Worm (Caenorhabditis elegans) whole organism, early embryonic: ENCODE measurements around the gene T19D12.1.

Source experiments
- B0310.2 ChIP-seq: sonication (generic microtip); optimal IDR thresholded peaks from 2 replicates; lab custom pipeline; 2016; ENCODE audit warnings: mild to moderate bottlenecking, missing genetic modification characterization, missing compliant biosample characterization
- F13C5.2 ChIP-seq: sonication (generic microtip); optimal IDR thresholded peaks from 2 replicates; lab custom pipeline; 2017; ENCODE audit warnings: mild to moderate bottlenecking, missing genetic modification characterization, inconsistent platforms, missing compliant biosample characterization
- aly-1 ChIP-seq: sonication (generic microtip); optimal IDR thresholded peaks from 2 replicates; lab custom pipeline; 2016; ENCODE audit warnings: missing genetic modification characterization, missing compliant biosample characterization
- ama-1 ChIP-seq: fragments of 150-350 bp; optimal IDR thresholded peaks from 2 replicates; lab custom pipeline; 2014
- ceh-13 ChIP-seq: fragments of 200-800 bp; sonication (Bioruptor generic); optimal IDR thresholded peaks from 2 replicates; lab custom pipeline; 2018; ENCODE audit warnings: mild to moderate bottlenecking, missing genetic modification characterization, missing compliant biosample characterization
- ceh-36 ChIP-seq: sonication (generic microtip); optimal IDR thresholded peaks from 2 replicates; lab custom pipeline; 2016; ENCODE audit warnings: missing genetic modification characterization, inconsistent platforms, missing compliant biosample characterization
- ets-7 ChIP-seq: sonication (generic microtip); optimal IDR thresholded peaks from 2 replicates; lab custom pipeline; 2016; ENCODE audit warnings: missing genotype, missing genetic modification characterization, missing compliant biosample characterization
- flt-1 ChIP-seq: fragments of 200-800 bp; sonication (Bioruptor generic); IDR thresholded peaks from 2 replicates; pipeline ENCODE4 v1.3.6; 2022; ENCODE audit warnings: missing genetic modification characterization, missing compliant biosample characterization
- hmbx-1 ChIP-seq: sonication (generic microtip); optimal IDR thresholded peaks from 2 replicates; lab custom pipeline; 2016; ENCODE audit warnings: mild to moderate bottlenecking, missing genetic modification characterization, missing compliant biosample characterization
- hmg-4 ChIP-seq: fragments of 200-800 bp; sonication (Bioruptor generic); optimal IDR thresholded peaks from 2 replicates; lab custom pipeline; 2018; ENCODE audit warnings: mild to moderate bottlenecking, missing genetic modification characterization, missing compliant biosample characterization
- hnd-1 ChIP-seq: sonication (generic microtip); optimal IDR thresholded peaks from 2 replicates; lab custom pipeline; 2016; ENCODE audit warnings: missing genetic modification characterization, missing compliant biosample characterization
- pes-1 ChIP-seq: fragments of 200-800 bp; sonication (Bioruptor generic); IDR thresholded peaks from 2 replicates; pipeline ENCODE4 v1.3.6; 2022; ENCODE audit warnings: missing genetic modification reagents, missing genetic modification characterization, missing compliant biosample characterization
- scrt-1 ChIP-seq: fragments of 200-800 bp; sonication (Bioruptor generic); IDR thresholded peaks from 2 replicates; pipeline ENCODE4 v1.3.6; 2022; ENCODE audit warnings: missing genetic modification characterization, missing compliant biosample characterization
- sea-1 ChIP-seq: fragments of 200-800 bp; sonication (Bioruptor generic); conservative IDR thresholded peaks from 2 replicates; pipeline ENCODE4 v1.3.6; 2022; ENCODE audit warnings: missing genetic modification characterization, missing compliant biosample characterization
- tbx-11 ChIP-seq: fragments of 200-800 bp; sonication (Bioruptor generic); IDR thresholded peaks from 2 replicates; pipeline ENCODE4 v1.3.6; 2022; ENCODE audit warnings: missing genetic modification characterization, missing compliant biosample characterization
- tbx-37 ChIP-seq: fragments of 200-800 bp; sonication (Bioruptor generic); conservative IDR thresholded peaks from 2 replicates; pipeline ENCODE4 v1.3.6; 2022; ENCODE audit warnings: missing genetic modification reagents, missing genetic modification characterization, missing compliant biosample characterization
- tra-4 ChIP-seq: sonication (generic microtip); optimal IDR thresholded peaks from 2 replicates; lab custom pipeline; 2017; ENCODE audit warnings: missing genetic modification characterization, missing compliant biosample characterization

The T19D12.1 gene

DNA sequence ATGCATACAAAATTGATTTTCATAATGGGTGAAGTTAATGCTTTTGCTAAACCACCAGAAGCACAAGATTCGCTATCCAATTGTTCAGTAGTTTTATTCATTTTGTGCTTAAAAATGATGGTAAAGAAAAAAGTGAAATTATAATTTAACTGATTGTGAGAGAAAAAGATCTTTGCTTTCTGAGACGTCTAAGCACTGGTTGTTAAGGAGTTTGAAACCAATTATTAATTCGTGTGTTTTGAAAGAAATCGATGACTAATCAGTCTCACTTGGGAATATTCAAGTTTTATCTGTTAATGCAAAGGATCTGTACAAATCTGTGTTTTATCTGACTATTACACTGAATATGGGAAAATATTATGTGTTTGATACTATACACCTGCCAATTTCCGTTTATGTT lies 15.0 kb upstream of the T19D12.1 start, which contains the start of gene sra-26:
TSS of gene sra-26 (minus strand) at position 101 of the 400 bp plus-strand sequence.
- TF ChIP-seq ets-7 (tag; lab: Kevin White, UChicago) (no peak), scrt-1 (no peak), tra-4 (tag; lab: Kevin White, UChicago) (no peak)

DNA sequence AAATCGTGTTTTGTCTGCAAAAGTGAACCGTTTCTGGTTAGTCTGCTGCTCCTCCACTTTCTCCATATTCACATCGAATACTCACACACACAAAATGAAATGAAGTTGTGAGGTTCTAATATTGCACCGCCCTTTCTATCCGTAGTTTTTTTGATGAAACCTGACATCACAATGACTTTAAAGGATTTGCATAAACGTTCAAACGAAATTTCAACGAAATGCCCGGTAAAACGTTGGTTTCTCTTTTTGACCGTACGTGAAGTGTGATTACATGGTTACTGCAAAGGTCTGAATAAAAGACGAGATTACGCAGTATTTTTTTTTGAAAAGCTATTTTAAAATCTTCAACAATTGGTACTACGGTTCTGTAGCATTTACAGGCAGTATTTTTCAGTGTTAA lies 12.4 kb upstream of the T19D12.1 start, which contains the start of gene T19D12.9:
TSS of gene T19D12.9 (minus strand) at position 101 of the 400 bp plus-strand sequence.
- TF ChIP-seq hnd-1 (tag; lab: Kevin White, UChicago) (no peak), scrt-1 (no peak), tbx-37 (no peak), ets-7 (tag; lab: Kevin White, UChicago) (no peak), flt-1 (no peak), hmbx-1 (tag; lab: Kevin White, UChicago) (no peak), ceh-13 (GFP tag; lab: Kevin White, UChicago) (no peak), B0310.2 (tag; lab: Kevin White, UChicago) (no peak), ama-1 (lab: Kevin White, UChicago) (no peak), tra-4 (tag; lab: Kevin White, UChicago) (no peak), sea-1 (GFP tag; lab: Robert Waterston, UW) (no peak), pes-1 (GFP tag; lab: Robert Waterston, UW) (no peak), ceh-36 (no peak), hmg-4 (GFP tag; lab: Kevin White, UChicago) (no peak), F13C5.2 (tag; lab: Kevin White, UChicago) (no peak), tbx-11 (GFP tag; lab: Robert Waterston, UW) (no peak)

DNA sequence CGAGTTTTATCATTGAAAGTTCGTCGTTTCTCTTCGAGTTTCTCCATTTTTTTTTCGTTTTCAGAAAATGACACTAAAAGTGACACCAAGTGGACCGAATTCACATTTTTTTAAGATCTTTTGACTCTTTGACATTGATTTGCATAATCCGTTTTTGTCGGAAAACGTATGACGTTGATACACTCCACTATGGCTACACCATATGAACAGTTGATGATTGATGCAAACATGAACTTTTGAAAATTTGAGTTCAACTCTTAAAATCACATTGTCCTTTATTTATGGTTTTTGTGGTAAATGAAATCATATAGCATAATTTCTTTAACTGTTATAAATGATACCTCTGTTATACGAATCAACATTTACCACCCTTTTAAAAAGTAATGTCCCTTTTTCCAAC lies 7.9 kb upstream of the T19D12.1 start, which contains the start of gene T19D12.10:
TSS of gene T19D12.10 (minus strand) at position 101 of the 400 bp plus-strand sequence.
- TF ChIP-seq tbx-37 = no peak
- no peak for TF ChIP-seq sea-1 (GFP tag; lab: Robert Waterston, UW)
- TF ChIP-seq tbx-11 (GFP tag; lab: Robert Waterston, UW) = no peak
- no peak for TF ChIP-seq hmg-4 (GFP tag; lab: Kevin White, UChicago)
- no peak for TF ChIP-seq scrt-1
- no peak for TF ChIP-seq ama-1 (lab: Kevin White, UChicago)
- no peak for TF ChIP-seq ceh-13 (GFP tag; lab: Kevin White, UChicago)
- no peak for TF ChIP-seq ets-7 (tag; lab: Kevin White, UChicago)

DNA sequence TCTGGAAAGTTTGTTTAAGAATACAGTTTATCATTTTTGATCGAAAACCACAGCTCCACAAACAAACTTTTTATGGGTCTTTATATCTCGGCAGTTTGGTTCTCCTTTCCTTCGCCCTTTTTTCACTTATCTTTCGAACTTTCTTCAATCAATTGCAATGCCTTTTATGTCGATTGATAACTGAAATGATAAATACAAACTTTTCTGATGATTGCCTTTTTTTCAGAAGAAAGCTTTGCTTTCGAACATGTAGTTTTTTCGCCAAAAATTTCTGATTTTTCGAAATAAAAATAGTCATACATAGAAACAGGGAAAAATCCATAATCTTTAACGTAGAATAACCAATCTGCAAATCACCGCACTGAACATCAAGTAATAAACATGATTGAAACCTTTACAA lies 5.5 kb upstream of the T19D12.1 start, which contains the start of gene T19D12.2:
TSS of gene T19D12.2 (plus strand) at position 125 of the 400 bp plus-strand sequence.
- TF ChIP-seq ama-1 (lab: Kevin White, UChicago) = no peak
- no peak for TF ChIP-seq F13C5.2 (tag; lab: Kevin White, UChicago)
- no peak for TF ChIP-seq pes-1 (GFP tag; lab: Robert Waterston, UW)
- TF ChIP-seq ets-7 (tag; lab: Kevin White, UChicago) = no peak
- no peak for TF ChIP-seq flt-1
- no peak for TF ChIP-seq aly-1 (tag; lab: Kevin White, UChicago)
- TF ChIP-seq sea-1 (GFP tag; lab: Robert Waterston, UW) = no peak

DNA sequence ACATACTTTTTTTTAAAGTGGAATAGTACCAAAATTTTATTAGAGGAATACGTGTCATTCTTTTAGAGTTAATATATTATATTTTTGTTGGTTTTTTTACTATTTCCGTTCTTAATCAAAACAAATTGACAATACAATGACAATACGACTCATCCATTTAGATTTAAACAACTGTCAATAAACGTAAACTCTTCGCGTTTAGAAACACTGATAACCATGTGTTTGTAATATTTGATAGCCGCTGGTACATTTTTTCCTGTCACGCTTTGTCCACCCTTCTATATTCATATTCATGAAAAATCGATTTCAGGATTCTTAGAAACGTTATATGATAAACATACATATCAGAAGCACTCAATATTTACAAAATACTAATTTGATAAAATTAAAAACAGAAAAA lies 2.9 kb upstream of the T19D12.1 start:
- TF ChIP-seq aly-1 (tag; lab: Kevin White, UChicago) (no peak), flt-1 (no peak), hmbx-1 (tag; lab: Kevin White, UChicago) (no peak), pes-1 (GFP tag; lab: Robert Waterston, UW) (no peak), ama-1 (lab: Kevin White, UChicago) (no peak), tra-4 (tag; lab: Kevin White, UChicago) (no peak), tbx-11 (GFP tag; lab: Robert Waterston, UW) (no peak), ceh-36 (no peak), tbx-37 (no peak), sea-1 (GFP tag; lab: Robert Waterston, UW) (no peak), ets-7 (tag; lab: Kevin White, UChicago) (no peak), B0310.2 (tag; lab: Kevin White, UChicago) (no peak), hnd-1 (tag; lab: Kevin White, UChicago) (no peak), F13C5.2 (tag; lab: Kevin White, UChicago) (no peak)

DNA sequence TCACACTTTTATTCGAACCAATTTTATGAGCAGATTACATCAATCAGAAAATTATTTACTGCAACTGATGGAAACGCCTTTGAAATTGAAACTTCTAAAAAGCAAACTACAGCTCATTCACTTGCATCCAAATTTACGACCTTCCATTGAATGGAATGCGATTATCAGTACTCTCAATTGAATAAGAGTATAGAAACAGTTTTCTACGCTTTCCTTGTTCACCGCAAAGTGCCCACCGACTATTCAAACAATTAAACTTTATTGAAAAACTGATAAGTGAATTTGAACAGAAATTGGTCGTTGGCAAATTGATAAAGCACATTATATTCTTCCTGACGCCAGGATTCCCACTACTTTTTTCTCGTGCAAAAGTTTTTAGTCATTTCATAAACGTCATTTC lies 790 bp upstream of the T19D12.1 start:
- TF ChIP-seq hmbx-1 (tag; lab: Kevin White, UChicago) (no peak), B0310.2 (tag; lab: Kevin White, UChicago) (no peak), ets-7 (tag; lab: Kevin White, UChicago) (no peak), hmg-4 (GFP tag; lab: Kevin White, UChicago) (no peak), tra-4 (tag; lab: Kevin White, UChicago) (no peak), tbx-11 (GFP tag; lab: Robert Waterston, UW) (no peak), pes-1 (GFP tag; lab: Robert Waterston, UW) (no peak), ceh-13 (GFP tag; lab: Kevin White, UChicago) (no peak), flt-1 (no peak), scrt-1 (no peak), tbx-37 (no peak)

DNA sequence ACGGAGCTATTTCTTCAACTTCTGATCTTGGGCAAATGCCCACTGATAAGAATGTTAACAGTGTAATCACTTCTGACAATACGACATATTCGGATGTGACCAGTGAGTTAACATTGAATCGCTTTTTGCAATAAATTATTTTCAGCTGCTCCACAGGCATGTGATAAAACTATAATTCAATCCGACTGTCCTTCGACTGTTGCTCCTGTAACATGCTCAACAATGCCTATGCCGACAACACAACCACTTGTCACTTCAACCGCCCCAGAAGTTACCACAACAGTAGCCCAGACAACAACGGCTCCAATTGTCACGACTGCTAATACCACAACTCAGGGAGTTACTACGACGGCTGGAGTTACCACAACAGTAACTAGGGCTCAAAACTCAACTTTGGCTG lies 836 bp downstream of the T19D12.1 start:
- no peak for TF ChIP-seq ceh-36
- no peak for TF ChIP-seq ama-1 (lab: Kevin White, UChicago)

DNA sequence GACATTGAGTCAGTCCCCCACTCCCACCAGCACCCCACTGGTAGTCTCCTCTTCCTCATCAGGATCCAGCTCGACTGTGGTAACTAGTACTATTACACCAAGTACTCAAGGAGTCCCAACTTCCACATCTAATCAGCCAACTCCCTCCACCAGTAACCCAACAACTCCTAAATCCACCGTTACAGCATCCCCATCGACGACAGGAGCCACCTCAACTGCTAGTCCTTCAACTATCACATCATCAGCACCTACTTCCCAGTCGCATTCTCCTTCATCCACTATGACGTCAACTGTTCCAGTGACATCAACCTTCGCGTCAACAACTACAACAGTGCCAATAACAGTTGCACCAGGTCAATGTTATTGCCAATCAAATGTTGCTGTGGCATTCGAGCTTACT lies 1.8 kb downstream of the T19D12.1 start:
- TF ChIP-seq ama-1 (lab: Kevin White, UChicago) (no peak), sea-1 (GFP tag; lab: Robert Waterston, UW) (no peak), tbx-11 (GFP tag; lab: Robert Waterston, UW) (no peak), flt-1 (no peak), tra-4 (tag; lab: Kevin White, UChicago) (no peak), hnd-1 (tag; lab: Kevin White, UChicago) (no peak), B0310.2 (tag; lab: Kevin White, UChicago) (no peak), ceh-36 (no peak), ets-7 (tag; lab: Kevin White, UChicago) (no peak), aly-1 (tag; lab: Kevin White, UChicago) (no peak), tbx-37 (no peak), scrt-1 (no peak), hmg-4 (GFP tag; lab: Kevin White, UChicago) (no peak), ceh-13 (GFP tag; lab: Kevin White, UChicago) (no peak), F13C5.2 (tag; lab: Kevin White, UChicago) (no peak), hmbx-1 (tag; lab: Kevin White, UChicago) (no peak), pes-1 (GFP tag; lab: Robert Waterston, UW) (no peak)
